Worm (Caenorhabditis elegans): ENCODE measurements around the gene Y116A8C.20.
A peak's percentile ranks its signal among the peaks of the same experiment; 100 is the strongest.

ce11 chrIV:17088849-17089248 lies 48.1 kb downstream of the Y116A8C.20 start, which contains the start of gene Y116A8C.43:
- TF ChIP-seq ama-1 (optimal IDR thresholded peaks at IDR 0.05) (peak; percentile 64), hmbx-1 (tag; optimal IDR thresholded peaks at IDR 0.05) (no peak), ceh-13 (GFP tag; optimal IDR thresholded peaks at IDR 0.05) (no peak), ceh-36 (tag; optimal IDR thresholded peaks at IDR 0.05) (no peak), scrt-1 (GFP tag; IDR thresholded peaks at IDR 0.05) (no peak), tbx-11 (GFP tag; IDR thresholded peaks at IDR 0.05) (no peak), ets-7 (tag; optimal IDR thresholded peaks at IDR 0.05) (no peak), flt-1 (GFP tag; IDR thresholded peaks at IDR 0.05) (no peak), tbx-37 (GFP tag; conservative IDR thresholded peaks at IDR 0.05) (no peak), F13C5.2 (tag; optimal IDR thresholded peaks at IDR 0.05) (no peak), hmg-4 (GFP tag; optimal IDR thresholded peaks at IDR 0.05) (no peak), pes-1 (GFP tag; IDR thresholded peaks at IDR 0.05) (no peak), sea-1 (GFP tag; conservative IDR thresholded peaks at IDR 0.05) (no peak), tra-4 (tag; optimal IDR thresholded peaks at IDR 0.05) (no peak)
